Worm (Caenorhabditis elegans) whole organism, mixed stage, embryonic: ENCODE data around the gene T03E6.9.

ENCODE experiments used
- elt-3 ChIP-seq: fragments of 150-350 bp; optimal IDR thresholded peaks from 2 replicates; lab custom pipeline; 2014; ENCODE audit warnings: missing biosample characterization, missing genetic modification characterization
- flh-1 ChIP-seq: fragments of 200-800 bp; sonication (Bioruptor generic); optimal IDR thresholded peaks from 2 replicates; lab custom pipeline; 2018; ENCODE audit warnings: mild to moderate bottlenecking, missing genetic modification characterization, moderate library complexity, missing compliant biosample characterization
- mep-1 ChIP-seq: fragments of 150-350 bp; optimal IDR thresholded peaks from 2 replicates; lab custom pipeline; 2017; ENCODE audit warnings: missing biosample characterization, missing genetic modification reagents, missing genetic modification characterization, inconsistent platforms
- nhr-76 ChIP-seq: sonication (generic microtip); optimal IDR thresholded peaks from 2 replicates; lab custom pipeline; 2017; ENCODE audit warnings: missing biosample characterization, missing genetic modification characterization
- snpc-4 ChIP-seq: fragments of 150-350 bp; optimal IDR thresholded peaks from 2 replicates; lab custom pipeline; 2014; ENCODE audit warnings: missing biosample characterization, missing genetic modification characterization
- unc-39 ChIP-seq: fragments of 150-350 bp; optimal IDR thresholded peaks from 2 replicates; lab custom pipeline; 2014; ENCODE audit warnings: missing biosample characterization, missing genetic modification characterization
- unc-62 ChIP-seq: fragments of 150-350 bp; optimal IDR thresholded peaks from 2 replicates; lab custom pipeline; 2014; ENCODE audit warnings: missing biosample characterization, missing genetic modification reagents, missing genetic modification characterization

- TF ChIP-seq unc-39, result no peak
- no peak for TF ChIP-seq mep-1
- no peak for TF ChIP-seq unc-62 (GFP tag; lab: Kevin White, UChicago)
- TF ChIP-seq snpc-4, result no peak
- TF ChIP-seq elt-3 (tag; lab: Kevin White, UChicago), result no peak
- no peak for TF ChIP-seq flh-1 (GFP tag; lab: Kevin White, UChicago)
- TF ChIP-seq nhr-76 (tag; lab: Kevin White, UChicago), result no peak
These were observed 7.4 kb downstream of the T03E6.9 start for ce11 chrV:16592947-16593791.
